Worm (Caenorhabditis elegans) whole organism, L3 larva: ENCODE results near the gene glt-1.

Experiments used
- R02D3.7 ChIP-seq: fragments of 150-350 bp; optimal IDR thresholded peaks from 2 replicates; lab custom pipeline; 2014; ENCODE audit warnings: missing biosample characterization, missing genetic modification characterization
- ZK546.5 ChIP-seq: sonication (generic microtip); optimal IDR thresholded peaks from 2 replicates; lab custom pipeline; 2017; ENCODE audit warnings: missing biosample characterization, missing genetic modification characterization
- aly-2 ChIP-seq: fragments of 150-350 bp; optimal IDR thresholded peaks from 2 replicates; lab custom pipeline; 2014; ENCODE audit warnings: missing biosample characterization, missing genetic modification characterization
- ama-1 ChIP-seq: fragments of 150-350 bp; optimal IDR thresholded peaks from 2 replicates; lab custom pipeline; 2018
- ceh-16 ChIP-seq: sonication (generic microtip); optimal IDR thresholded peaks from 2 replicates; lab custom pipeline; 2017; ENCODE audit warnings: missing biosample characterization, missing genetic modification characterization
- ceh-28 ChIP-seq: fragments of 150-350 bp; optimal IDR thresholded peaks from 2 replicates; lab custom pipeline; 2014; ENCODE audit warnings: missing biosample characterization, missing genetic modification reagents, missing genetic modification characterization
- ceh-9 ChIP-seq: sonication (generic microtip); optimal IDR thresholded peaks from 2 replicates; lab custom pipeline; 2018; ENCODE audit warnings: missing biosample characterization, missing genetic modification characterization
- daf-12 ChIP-seq: fragments of 150-350 bp; optimal IDR thresholded peaks from 2 replicates; lab custom pipeline; 2014; ENCODE audit warnings: missing biosample characterization, missing genetic modification reagents, missing genetic modification characterization
- egl-27 ChIP-seq: sonication (generic microtip); optimal IDR thresholded peaks from 4 replicates; lab custom pipeline; 2017; ENCODE audit warnings: missing biosample characterization, missing genetic modification reagents, missing genetic modification characterization
- egl-5 ChIP-seq: fragments of 150-350 bp; optimal IDR thresholded peaks from 2 replicates; lab custom pipeline; 2017; ENCODE audit warnings: missing biosample characterization, missing genetic modification reagents, missing genetic modification characterization, inconsistent platforms
- elt-2 ChIP-seq: sonication (generic microtip); optimal IDR thresholded peaks from 2 replicates; lab custom pipeline; 2016; ENCODE audit warnings: missing genetic modification reagents, mild to moderate bottlenecking, missing genetic modification characterization, missing compliant biosample characterization
- elt-3 ChIP-seq, 3 experiments: fragments of 150-350 bp in 1 of 3; sonication (generic microtip) in 2 of 3; optimal IDR thresholded peaks; 2 replicates in 2 of 3; 4 replicates in 1 of 3; lab custom pipeline; 2014 to 2017; ENCODE audit warnings: missing biosample characterization in 3 of 3, missing genetic modification characterization in 3 of 3
- eor-1 ChIP-seq, 2 experiments: fragments of 150-350 bp; optimal IDR thresholded peaks; 2 replicates each; lab custom pipeline; 2014 to 2018; ENCODE audit warnings: missing biosample characterization in 2 of 2, missing genetic modification characterization in 2 of 2
- fos-1 ChIP-seq: fragments of 150-350 bp; optimal IDR thresholded peaks from 2 replicates; lab custom pipeline; 2014; ENCODE audit warnings: missing biosample characterization, missing genetic modification characterization
- hmg-11 ChIP-seq: sonication (generic microtip); optimal IDR thresholded peaks from 2 replicates; lab custom pipeline; 2016; ENCODE audit warnings: missing genetic modification characterization, missing compliant biosample characterization
- jun-1 ChIP-seq: fragments of 150-350 bp; optimal IDR thresholded peaks from 2 replicates; lab custom pipeline; 2014; ENCODE audit warnings: missing biosample characterization, missing genetic modification reagents, missing genetic modification characterization
- lsy-12 ChIP-seq: sonication (generic microtip); optimal IDR thresholded peaks from 2 replicates; lab custom pipeline; 2016; ENCODE audit warnings: mild to moderate bottlenecking, missing genetic modification characterization, missing compliant biosample characterization
- mdl-1 ChIP-seq: fragments of 150-350 bp; optimal IDR thresholded peaks from 2 replicates; lab custom pipeline; 2014; ENCODE audit warnings: missing biosample characterization, missing genetic modification characterization
- mml-1 ChIP-seq: fragments of 150-350 bp; sonication (generic microtip); optimal IDR thresholded peaks from 3 replicates; lab custom pipeline; 2014; ENCODE audit warnings: missing biosample characterization, missing genetic modification characterization
- nhr-237 ChIP-seq: fragments of 150-350 bp; optimal IDR thresholded peaks from 2 replicates; lab custom pipeline; 2014; ENCODE audit warnings: missing biosample characterization, missing genetic modification characterization
- nhr-67 ChIP-seq: fragments of 150-350 bp; optimal IDR thresholded peaks from 2 replicates; lab custom pipeline; 2014; ENCODE audit warnings: missing biosample characterization, missing genetic modification characterization
- nhr-77 ChIP-seq: fragments of 150-350 bp; optimal IDR thresholded peaks from 2 replicates; lab custom pipeline; 2014; ENCODE audit warnings: missing biosample characterization, missing genetic modification characterization
- pha-4 ChIP-seq: fragments of 150-350 bp; optimal IDR thresholded peaks from 2 replicates; lab custom pipeline; 2014; ENCODE audit warnings: missing biosample characterization, missing genetic modification reagents, missing genetic modification characterization
- pqm-1 ChIP-seq: fragments of 150-350 bp; optimal IDR thresholded peaks from 2 replicates; lab custom pipeline; 2017; ENCODE audit warnings: missing biosample characterization, missing genetic modification characterization, inconsistent platforms
- skn-1 ChIP-seq: fragments of 150-350 bp; optimal IDR thresholded peaks from 2 replicates; lab custom pipeline; 2014; ENCODE audit warnings: missing biosample characterization, missing genetic modification characterization
- snpc-4 ChIP-seq: fragments of 150-350 bp; optimal IDR thresholded peaks from 2 replicates; lab custom pipeline; 2014; ENCODE audit warnings: missing biosample characterization, missing genetic modification characterization
- tbx-2 ChIP-seq: sonication (generic microtip); optimal IDR thresholded peaks from 2 replicates; lab custom pipeline; 2016; ENCODE audit warnings: mild to moderate bottlenecking, missing genetic modification characterization, missing compliant biosample characterization
- unc-39 ChIP-seq: sonication (generic microtip); optimal IDR thresholded peaks from 4 replicates; lab custom pipeline; 2017; ENCODE audit warnings: missing biosample characterization, missing genetic modification characterization
- unc-62 ChIP-seq: fragments of 150-350 bp; sonication (generic microtip); optimal IDR thresholded peaks from 4 replicates; lab custom pipeline; 2014; ENCODE audit warnings: missing biosample characterization, missing genetic modification reagents, missing genetic modification characterization
- zag-1 ChIP-seq: fragments of 150-350 bp; optimal IDR thresholded peaks from 2 replicates; lab custom pipeline; 2014; ENCODE audit warnings: missing biosample characterization, missing genetic modification characterization
- ztf-11 ChIP-seq: fragments of 150-350 bp; optimal IDR thresholded peaks from 2 replicates; lab custom pipeline; 2014; ENCODE audit warnings: missing biosample characterization, missing genetic modification characterization
- ztf-4 ChIP-seq: fragments of 150-350 bp; optimal IDR thresholded peaks from 2 replicates; lab custom pipeline; 2014; ENCODE audit warnings: missing biosample characterization, missing genetic modification characterization

Gene glt-1

DNA sequence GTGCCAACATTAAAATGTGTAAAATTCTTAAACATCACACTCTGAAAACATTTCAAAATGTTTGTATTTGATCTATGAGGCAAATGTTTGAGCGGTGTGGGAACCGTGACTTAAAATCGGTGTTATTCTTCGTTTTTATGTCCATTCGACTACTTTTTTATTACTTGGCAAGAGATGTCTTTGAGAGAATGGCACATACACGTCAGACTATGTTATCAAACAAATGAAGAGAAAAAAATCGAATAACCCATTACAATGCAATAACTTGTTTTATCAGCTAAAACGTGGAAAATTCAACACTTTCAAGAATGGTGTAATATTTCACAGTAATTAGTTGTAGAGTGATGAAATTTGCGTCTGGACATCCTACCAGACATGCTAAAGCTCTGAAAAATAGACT is 4.0 kb downstream of the glt-1 start:
- TF ChIP-seq snpc-4 (tag; lab: Kevin White, UChicago), result no peak
- TF ChIP-seq unc-39, result no peak
- no peak for TF ChIP-seq fos-1
- no peak for TF ChIP-seq ama-1 (lab: Kevin White, UChicago)
- no peak for TF ChIP-seq elt-3 (tag; optimal IDR thresholded peaks at IDR 0.05; lab: Kevin White, UChicago)
- peak; percentile 59 for TF ChIP-seq pqm-1 (tag; lab: Kevin White, UChicago)
- peak; percentile 14 for TF ChIP-seq jun-1 (tag; lab: Kevin White, UChicago)
- peak; percentile 72 for TF ChIP-seq elt-2
- TF ChIP-seq, all 47 proteins: peak for 3

- no peak for TF ChIP-seq nhr-77 (tag; lab: Kevin White, UChicago)
Measured at ce11 chrX:3500357-3500756, 4.5 kb downstream of the glt-1 start.

ce11 chrX:3500903-3501302 is 5.1 kb downstream of the glt-1 start:
- TF ChIP-seq elt-2 (peak; percentile 87), zag-1 (tag; lab: Kevin White, UChicago) (no peak), pqm-1 (tag; lab: Kevin White, UChicago) (peak; percentile 90)

- TF ChIP-seq mml-1 (tag; lab: Kevin White, UChicago) (no peak), eor-1 (tag; optimal IDR thresholded peaks at IDR 0.05; lab: Kevin White, UChicago) (no peak)
- TF ChIP-seq, all 47 proteins: peak for 0
Measured at ce11 chrX:3503025-3503424, 7.2 kb downstream of the glt-1 start.

DNA sequence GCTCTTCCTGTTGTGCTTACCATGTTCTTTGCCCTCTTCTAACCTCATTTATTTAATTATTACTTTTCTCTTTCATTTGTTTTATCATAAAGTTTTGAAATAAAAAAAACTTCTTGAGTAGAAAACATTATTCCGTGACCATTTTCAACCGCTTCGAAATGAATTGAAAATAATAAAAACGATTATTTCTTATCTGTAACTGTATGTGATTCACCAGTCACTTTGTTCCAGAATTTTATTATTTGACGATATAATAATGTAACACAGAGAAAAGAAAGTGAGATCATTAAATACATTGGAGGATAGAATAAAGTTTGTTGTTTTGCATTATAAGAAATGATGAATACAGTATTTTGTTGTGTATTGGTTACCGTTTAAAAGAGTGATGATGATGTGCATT is 9.2 kb downstream of the glt-1 start:
- TF ChIP-seq pha-4, result peak; percentile 41
- no peak for TF ChIP-seq ztf-11 (tag; lab: Kevin White, UChicago)
- TF ChIP-seq hmg-11 (tag; lab: Kevin White, UChicago), result no peak
- TF ChIP-seq pqm-1 (tag; lab: Kevin White, UChicago), result peak; percentile 70
- TF ChIP-seq elt-2, result peak; percentile 59
- TF ChIP-seq ZK546.5, result no peak

- TF ChIP-seq egl-5 (tag; lab: Kevin White, UChicago), result no peak
- no peak for TF ChIP-seq eor-1 (tag; optimal IDR thresholded peaks at IDR 0.05; lab: Kevin White, UChicago)
- TF ChIP-seq pqm-1 (tag; lab: Kevin White, UChicago), result peak; percentile 30
- no peak for TF ChIP-seq ceh-9 (tag; lab: Kevin White, UChicago)
- TF ChIP-seq ztf-11 (tag; lab: Kevin White, UChicago), result no peak
- peak; percentile 57 for TF ChIP-seq elt-2
- TF ChIP-seq ceh-16, result no peak
- no peak for TF ChIP-seq elt-3 (tag; optimal IDR thresholded peaks at IDR 0.05; lab: Kevin White, UChicago)
- TF ChIP-seq ztf-4 (tag; lab: Kevin White, UChicago), result no peak
- peak; percentile 0 for TF ChIP-seq skn-1 (tag; lab: Kevin White, UChicago)
- no peak for TF ChIP-seq ceh-28
Measured at ce11 chrX:3506556-3506955, 10.7 kb downstream of the glt-1 start.

- TF ChIP-seq egl-27 (tag; lab: Kevin White, UChicago) (no peak), mml-1 (tag; lab: Kevin White, UChicago) (no peak), ama-1 (lab: Kevin White, UChicago) (no peak), daf-12 (tag; lab: Kevin White, UChicago) (no peak), aly-2 (no peak), nhr-67 (tag; lab: Kevin White, UChicago) (no peak), nhr-77 (tag; lab: Kevin White, UChicago) (no peak), R02D3.7 (tag; lab: Kevin White, UChicago) (no peak), mdl-1 (tag; lab: Kevin White, UChicago) (no peak), elt-2 (no peak), ZK546.5 (no peak), nhr-237 (tag; lab: Kevin White, UChicago) (no peak), unc-62 (GFP tag; lab: Kevin White, UChicago) (no peak), ztf-11 (tag; lab: Kevin White, UChicago) (no peak), lsy-12 (no peak), tbx-2 (no peak)
Measured at ce11 chrX:3507214-3507613, 11.4 kb downstream of the glt-1 start.
